Fruit fly (Drosophila melanogaster): ENCODE results near the gene Atg3.

DNA sequence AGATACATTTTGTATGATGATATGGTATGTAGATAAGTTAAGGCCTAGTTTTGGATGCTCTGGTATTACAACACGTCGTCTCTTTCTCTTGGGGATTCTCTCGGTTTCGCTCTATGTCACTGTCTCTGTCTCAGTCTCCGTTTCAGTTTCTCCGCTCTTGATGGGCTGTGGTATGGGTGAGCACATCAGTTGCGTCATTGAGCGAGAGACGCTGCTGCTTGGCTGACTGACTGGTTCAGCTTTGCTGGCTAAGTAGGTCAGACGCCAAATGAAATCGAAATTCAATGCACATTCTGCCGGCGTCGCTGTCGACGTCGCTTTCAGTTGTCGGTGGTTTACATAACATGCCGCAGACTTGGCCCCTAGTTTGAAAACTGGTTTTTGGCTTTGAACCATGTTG is 5.3 kb downstream of the Atg3 start:
- TF ChIP-seq fd64A (GFP tag; optimal IDR thresholded peaks at IDR 0.05) (no peak), ems (GFP tag; optimal IDR thresholded peaks at IDR 0.05) (no peak), ase (GFP tag; IDR thresholded peaks at IDR 0.05) (no peak), slou (GFP tag; optimal IDR thresholded peaks at IDR 0.05) (no peak), unpg (GFP tag; optimal IDR thresholded peaks at IDR 0.05) (no peak), TFAM (GFP tag; optimal IDR thresholded peaks at IDR 0.05) (no peak), B-H1 (GFP tag; IDR thresholded peaks at IDR 0.05) (no peak), CG9817 (tag; optimal IDR thresholded peaks at IDR 0.05) (no peak), bcd (GFP tag; optimal IDR thresholded peaks at IDR 0.05) (no peak), psq (GFP tag; optimal IDR thresholded peaks at IDR 0.05) (no peak), CG8388 (GFP tag; optimal IDR thresholded peaks at IDR 0.05) (no peak), sqz (GFP tag; optimal IDR thresholded peaks at IDR 0.05) (no peak)

Measured in whole organism, embryonic.